Fruit fly (Drosophila melanogaster): ENCODE results near the gene CG6650.

Gene CG6650

DNA sequence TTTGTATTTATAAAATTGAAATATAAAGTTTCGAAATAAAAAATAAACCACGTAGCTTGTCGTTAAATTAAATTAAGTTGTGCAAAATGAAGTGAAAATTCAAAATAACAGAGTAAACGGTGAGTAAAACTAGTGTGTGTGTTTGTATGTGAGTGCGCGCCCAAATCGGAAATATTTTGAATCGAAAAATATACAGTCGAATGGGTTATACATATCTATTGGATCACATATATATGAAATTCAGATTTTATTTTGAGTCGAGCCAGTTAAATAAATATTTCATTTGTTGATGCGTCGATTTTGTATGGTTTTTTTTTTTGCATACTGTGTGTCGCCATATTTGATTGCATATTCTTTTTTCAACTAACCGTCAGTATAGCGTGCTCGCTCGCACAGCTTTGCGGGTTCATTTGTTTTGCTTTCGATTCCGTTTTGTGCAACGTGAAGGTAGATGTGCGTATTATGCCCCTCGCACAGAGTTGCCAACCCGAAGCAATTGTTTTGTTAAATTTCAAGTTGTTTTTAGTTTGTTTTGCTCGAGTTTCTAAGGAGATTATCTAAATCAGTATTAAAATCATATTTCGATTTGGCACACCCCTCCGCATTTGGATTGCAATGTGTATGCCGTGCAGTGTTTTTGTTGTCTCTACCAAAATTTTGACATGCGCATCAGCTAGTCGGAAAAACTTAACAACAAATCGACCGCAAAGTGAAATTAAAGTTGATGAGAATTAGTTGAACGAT is 27.8 kb upstream of the CG6650 start (continued):
- TF ChIP-seq MTF-1 (GFP tag; optimal IDR thresholded peaks at IDR 0.05; ENCODE audit: borderline replicate concordance) (no peak), Fer3 (tag; optimal IDR thresholded peaks at IDR 0.05) (no peak), D19A (tag; optimal IDR thresholded peaks at IDR 0.05) (no peak), Neu2 (GFP tag; optimal IDR thresholded peaks at IDR 0.05; ENCODE audit: borderline replicate concordance) (peak; percentile 33), pfk (GFP tag; optimal IDR thresholded peaks at IDR 0.05) (no peak), CG8388 (GFP tag; optimal IDR thresholded peaks at IDR 0.05) (no peak), CG32532 (GFP tag; IDR thresholded peaks at IDR 0.05) (0 out of 2 replicates have a peak, but pooled peaks have one; percentile 5), az2 (GFP tag; optimal IDR thresholded peaks at IDR 0.05) (no peak), CG6175 (GFP tag; IDR thresholded peaks at IDR 0.05) (no peak), sna (GFP tag; IDR thresholded peaks at IDR 0.05; ENCODE audit: partially characterized antibody) (no peak), Ada2b (GFP tag; IDR thresholded peaks at IDR 0.05) (no peak), sqz (GFP tag; optimal IDR thresholded peaks at IDR 0.05) (peak; percentile 78), nmo (GFP tag; optimal IDR thresholded peaks at IDR 0.05) (no peak), fd102C (GFP tag; optimal IDR thresholded peaks at IDR 0.05) (no peak), gro (GFP tag; optimal IDR thresholded peaks at IDR 0.05) (no peak), CG13287 (GFP tag; IDR thresholded peaks at IDR 0.05; ENCODE audit: partially characterized antibody) (no peak), CrebB (tag; optimal IDR thresholded peaks at IDR 0.05) (no peak), vvl (GFP tag; IDR thresholded peaks at IDR 0.05) (no peak), scrt (GFP tag; optimal IDR thresholded peaks at IDR 0.05) (no peak), CG7839 (tag; optimal IDR thresholded peaks at IDR 0.05) (peak; percentile 21), CG14014 (GFP tag; IDR thresholded peaks at IDR 0.05) (no peak), CG30020 (tag; optimal IDR thresholded peaks at IDR 0.05) (no peak), CG8359 (GFP tag; optimal IDR thresholded peaks at IDR 0.05; ENCODE audit: borderline replicate concordance) (no peak), tna (GFP tag; IDR thresholded peaks at IDR 0.05; ENCODE audit: partially characterized antibody) (peak; percentile 28; the same call in 1 of the 2 replicates), br (optimal IDR thresholded peaks at IDR 0.05) (no peak), CG2120 (GFP tag; optimal IDR thresholded peaks at IDR 0.05) (peak; percentile 42), CG1529 (GFP tag; optimal IDR thresholded peaks at IDR 0.05) (no peak), phol (tag; optimal IDR thresholded peaks at IDR 0.05) (peak; percentile 98), CG42726 (GFP tag; IDR thresholded peaks at IDR 0.05; ENCODE audit: partially characterized antibody) (no peak), pita (GFP tag; optimal IDR thresholded peaks at IDR 0.05) (no peak), pan (optimal IDR thresholded peaks at IDR 0.05) (no peak), pan (GFP tag; optimal IDR thresholded peaks at IDR 0.05 in 1 of 2, IDR thresholded peaks at IDR 0.05 in 1 of 2) (no peak), Nf-YC (tag; optimal IDR thresholded peaks at IDR 0.05) (no peak), CG2712 (tag; optimal IDR thresholded peaks at IDR 0.05) (peak; percentile 12), CG13775 (GFP tag; optimal IDR thresholded peaks at IDR 0.05) (peak; percentile 14), Hmr (GFP tag; optimal IDR thresholded peaks at IDR 0.05) (no peak), ftz-f1 (GFP tag; optimal IDR thresholded peaks at IDR 0.05) (no peak), pnt (GFP tag; optimal IDR thresholded peaks at IDR 0.05) (no peak), prd (optimal IDR thresholded peaks at IDR 0.05) (no peak), prd (GFP tag; IDR thresholded peaks at IDR 0.05) (0 out of 3 replicates have a peak, but pooled peaks have one; percentile 22), CG8478 (optimal IDR thresholded peaks at IDR 0.05) (no peak), CG11695 (GFP tag; IDR thresholded peaks at IDR 0.05) (no peak), dm (GFP tag; optimal IDR thresholded peaks at IDR 0.05) (no peak), gem (tag; optimal IDR thresholded peaks at IDR 0.05) (peak; percentile 33), danr (GFP tag; IDR thresholded peaks at IDR 0.05) (no peak), Lpt (GFP tag; optimal IDR thresholded peaks at IDR 0.05) (no peak), BEAF-32 (GFP tag; optimal IDR thresholded peaks at IDR 0.05) (no peak), Dek (tag; optimal IDR thresholded peaks at IDR 0.05) (no peak), kni (GFP tag; optimal IDR thresholded peaks at IDR 0.05) (peak; percentile 18), CG9797 (GFP tag; optimal IDR thresholded peaks at IDR 0.05) (no peak)

Measured in whole organism, embryonic.